Worm (Caenorhabditis elegans): ENCODE results near the gene pink-1.

ce11 chrII:5408924-5409323 is 13.4 kb upstream of the pink-1 start, which contains the start of the genes EEED8.12 and EEED8.4:
- TF ChIP-seq dve-1 (tag; optimal IDR thresholded peaks at IDR 0.05) (no peak), nhr-11 (tag; optimal IDR thresholded peaks at IDR 0.05) (no peak), sox-2 (GFP tag; IDR thresholded peaks at IDR 0.05) (no peak), F13H6.1 (tag; optimal IDR thresholded peaks at IDR 0.05) (no peak), ama-1 (optimal IDR thresholded peaks at IDR 0.05) (no peak), pqm-1 (tag; optimal IDR thresholded peaks at IDR 0.05) (no peak), tbx-2 (tag; optimal IDR thresholded peaks at IDR 0.05) (no peak), ceh-22 (tag; optimal IDR thresholded peaks at IDR 0.05) (no peak), pax-1 (tag; optimal IDR thresholded peaks at IDR 0.05) (no peak), T23F11.4 (GFP tag; optimal IDR thresholded peaks at IDR 0.05) (no peak), pros-1 (tag; optimal IDR thresholded peaks at IDR 0.05) (no peak), sdc-2 (tag; optimal IDR thresholded peaks at IDR 0.05) (no peak), fkh-10 (GFP tag; optimal IDR thresholded peaks at IDR 0.05) (no peak)
